Worm (Caenorhabditis elegans): ENCODE results near the gene ZC196.3.
"Not testable (repeated sequence)": the region's sequence is repeated elsewhere in the genome, so short reads cannot be mapped to it uniquely, and the experiment has no call there.

The ZC196.3 gene

DNA sequence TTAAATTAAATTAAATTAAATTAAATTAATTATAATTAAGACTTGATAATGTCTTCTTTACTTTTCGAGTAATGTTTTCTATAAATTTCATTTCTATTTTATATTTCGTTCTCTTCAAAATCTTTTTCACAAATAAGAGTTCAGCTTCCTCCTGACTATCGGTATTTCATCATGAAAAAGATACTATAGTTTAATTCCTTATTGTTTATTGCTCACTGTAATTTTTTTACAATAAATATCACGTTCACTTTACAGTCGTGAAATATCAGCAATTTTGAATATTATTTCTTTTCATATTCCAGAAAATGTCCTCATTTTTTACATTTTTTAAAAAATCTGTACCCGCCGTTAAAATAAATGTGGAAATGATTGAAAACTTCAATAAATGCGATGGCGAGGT, at the start of gene ZC196.3:
Gene ZC196.3, plus strand, starts transcription at position 301 of the 400 bp plus-strand sequence.
- TF ChIP-seq flt-1 (GFP tag; IDR thresholded peaks at IDR 0.05) (no peak), ref-1 (GFP tag; conservative IDR thresholded peaks at IDR 0.05) (no peak), med-1 (GFP tag; optimal IDR thresholded peaks at IDR 0.05; ENCODE audit: insufficient read depth) (no peak), cog-1 (tag; optimal IDR thresholded peaks at IDR 0.05) (no peak), T22C8.4 (GFP tag; IDR thresholded peaks at IDR 0.05) (no peak), ztf-29 (GFP tag; IDR thresholded peaks at IDR 0.05) (no peak), ztf-23 (GFP tag; IDR thresholded peaks at IDR 0.05) (no peak), klf-2 (GFP tag; conservative IDR thresholded peaks at IDR 0.05) (no peak), tab-1 (GFP tag; IDR thresholded peaks at IDR 0.05) (no peak)

DNA sequence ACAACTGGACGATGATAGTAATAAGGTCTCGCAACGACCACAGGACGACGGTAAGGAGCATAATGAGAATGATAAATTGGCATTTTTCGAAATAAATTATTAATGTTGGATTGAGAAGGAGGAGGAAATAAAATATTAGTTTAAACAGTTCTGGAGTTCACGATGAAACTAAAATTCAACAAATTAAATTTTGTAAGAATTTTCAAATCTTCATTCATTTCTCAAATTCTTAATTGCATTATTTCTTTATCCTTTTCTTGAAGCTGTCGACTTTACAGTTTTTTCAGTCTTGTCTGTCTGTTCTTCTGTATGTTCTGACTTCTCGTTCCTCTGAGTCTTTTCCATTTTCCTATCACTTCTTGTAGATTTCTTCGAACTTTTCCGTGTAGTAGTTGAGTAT, 49.7 kb upstream of the ZC196.3 start, which contains the start of gene ZC190.7:
Gene ZC190.7, minus strand, starts transcription at position 101 of the 400 bp plus-strand sequence.
- TF ChIP-seq cog-1 (tag; optimal IDR thresholded peaks at IDR 0.05), result no peak
- no peak for TF ChIP-seq tab-1 (GFP tag; IDR thresholded peaks at IDR 0.05)
- TF ChIP-seq ref-1 (GFP tag; conservative IDR thresholded peaks at IDR 0.05), result no peak
- no peak for TF ChIP-seq klf-2 (GFP tag; conservative IDR thresholded peaks at IDR 0.05)
- TF ChIP-seq ztf-23 (GFP tag; IDR thresholded peaks at IDR 0.05), result no peak
- no peak for TF ChIP-seq med-1 (GFP tag; optimal IDR thresholded peaks at IDR 0.05; ENCODE audit: insufficient read depth)
- TF ChIP-seq T22C8.4 (GFP tag; IDR thresholded peaks at IDR 0.05), result no peak
- TF ChIP-seq ztf-29 (GFP tag; IDR thresholded peaks at IDR 0.05), result no peak
- TF ChIP-seq flt-1 (GFP tag; IDR thresholded peaks at IDR 0.05), result no peak

DNA sequence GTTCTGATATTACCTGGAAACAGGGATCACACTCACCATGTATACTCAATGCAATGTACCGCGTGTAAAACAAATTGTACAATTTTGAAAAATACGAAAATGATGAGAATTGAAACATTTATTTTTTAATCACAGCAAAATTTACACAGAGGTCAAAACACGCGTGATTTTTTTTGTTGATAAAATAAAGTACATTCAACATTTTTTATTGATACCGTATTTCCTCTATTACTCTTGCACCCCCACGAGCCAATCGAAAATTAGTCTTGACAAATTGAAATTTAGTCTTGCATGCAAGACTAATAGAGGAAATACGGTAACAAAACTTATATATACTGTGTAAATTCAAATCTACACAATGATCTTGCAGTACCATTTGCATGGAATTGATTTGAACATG, 48.8 kb upstream of the ZC196.3 start, which contains the start of gene ZC190.8:
Gene ZC190.8, minus strand, starts transcription at position 101 of the 400 bp plus-strand sequence.
- TF ChIP-seq klf-2 (GFP tag; conservative IDR thresholded peaks at IDR 0.05) (no peak), ref-1 (GFP tag; conservative IDR thresholded peaks at IDR 0.05) (no peak), tab-1 (GFP tag; IDR thresholded peaks at IDR 0.05) (no peak), med-1 (GFP tag; optimal IDR thresholded peaks at IDR 0.05; ENCODE audit: insufficient read depth) (no peak), T22C8.4 (GFP tag; IDR thresholded peaks at IDR 0.05) (no peak), ztf-23 (GFP tag; IDR thresholded peaks at IDR 0.05) (no peak), cog-1 (tag; optimal IDR thresholded peaks at IDR 0.05) (no peak), ztf-29 (GFP tag; IDR thresholded peaks at IDR 0.05) (no peak), flt-1 (GFP tag; IDR thresholded peaks at IDR 0.05) (no peak)

- not testable (repeated sequence) for TF ChIP-seq flt-1, ztf-29, ztf-23 (GFP tag; IDR thresholded peaks at IDR 0.05)
Measured at ce11 chrV:8696218-8696617, 40.3 kb upstream of the ZC196.3 start, which contains the start of gene ZC190.10. Gene ZC190.10 (minus strand): TSS chrV:8696318.

- TF ChIP-seq klf-2 (GFP tag; conservative IDR thresholded peaks at IDR 0.05) (no peak), med-1 (GFP tag; optimal IDR thresholded peaks at IDR 0.05; ENCODE audit: insufficient read depth) (no peak), ztf-29 (GFP tag; IDR thresholded peaks at IDR 0.05) (no peak), cog-1 (tag; optimal IDR thresholded peaks at IDR 0.05) (no peak), ref-1 (GFP tag; conservative IDR thresholded peaks at IDR 0.05) (no peak), flt-1 (GFP tag; IDR thresholded peaks at IDR 0.05) (no peak), tab-1 (GFP tag; IDR thresholded peaks at IDR 0.05) (no peak), ztf-23 (GFP tag; IDR thresholded peaks at IDR 0.05) (no peak), T22C8.4 (GFP tag; IDR thresholded peaks at IDR 0.05) (no peak)
Measured at ce11 chrV:8711910-8712309, 24.6 kb upstream of the ZC196.3 start, which contains the start of gene ZC178.2. Gene ZC178.2 (minus strand): TSS chrV:8712010.

DNA sequence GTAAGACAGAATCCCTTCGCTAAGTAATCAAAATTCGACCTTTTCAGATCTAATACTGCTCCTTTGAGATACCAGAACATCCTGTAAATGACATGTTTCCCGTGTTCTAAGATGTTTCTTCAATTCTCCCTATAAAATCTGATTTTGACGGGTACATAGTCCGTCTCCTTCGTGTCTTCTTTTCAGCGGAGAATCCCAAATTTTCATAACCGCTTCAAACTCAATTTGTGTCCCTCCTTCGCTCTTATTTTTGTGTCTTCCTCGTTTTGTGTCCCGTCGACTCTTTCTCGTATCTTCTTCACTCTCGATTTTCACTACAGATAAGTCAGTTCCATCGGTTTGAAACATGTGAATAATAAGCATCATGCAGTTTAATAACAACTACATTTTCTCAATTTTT, 20.3 kb upstream of the ZC196.3 start, which contains the start of gene glr-5:
Gene glr-5, plus strand, starts transcription at position 321 of the 400 bp plus-strand sequence.
- no peak for TF ChIP-seq klf-2 (GFP tag; conservative IDR thresholded peaks at IDR 0.05)
- TF ChIP-seq T22C8.4 (GFP tag; IDR thresholded peaks at IDR 0.05), result no peak
- no peak for TF ChIP-seq ztf-23 (GFP tag; IDR thresholded peaks at IDR 0.05)
- no peak for TF ChIP-seq cog-1 (tag; optimal IDR thresholded peaks at IDR 0.05)
- TF ChIP-seq ztf-29 (GFP tag; IDR thresholded peaks at IDR 0.05), result no peak
- TF ChIP-seq flt-1 (GFP tag; IDR thresholded peaks at IDR 0.05), result no peak
- TF ChIP-seq med-1 (GFP tag; optimal IDR thresholded peaks at IDR 0.05; ENCODE audit: insufficient read depth), result no peak
- TF ChIP-seq ref-1 (GFP tag; conservative IDR thresholded peaks at IDR 0.05), result no peak
- no peak for TF ChIP-seq tab-1 (GFP tag; IDR thresholded peaks at IDR 0.05)

DNA sequence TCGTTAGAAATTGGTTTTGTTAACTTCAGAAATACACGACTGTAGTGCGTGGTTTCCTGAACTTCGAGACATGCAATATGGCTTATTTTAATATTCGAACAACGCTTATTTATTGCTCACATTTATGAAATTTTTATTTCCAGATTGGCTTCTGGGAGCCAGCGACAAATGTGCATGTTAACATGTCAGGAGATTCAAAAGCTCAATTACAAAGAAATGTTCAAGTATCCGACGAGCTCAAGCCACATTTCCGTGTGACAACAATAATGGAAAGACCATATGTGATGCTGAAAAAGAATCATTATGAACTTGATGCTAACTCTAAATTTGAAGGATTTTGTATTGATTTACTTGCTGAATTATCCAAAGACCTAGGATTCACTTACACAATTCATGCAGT, 18.1 kb upstream of the ZC196.3 start:
- TF ChIP-seq ztf-23 (GFP tag; IDR thresholded peaks at IDR 0.05) (no peak), flt-1 (GFP tag; IDR thresholded peaks at IDR 0.05) (no peak), med-1 (GFP tag; optimal IDR thresholded peaks at IDR 0.05; ENCODE audit: insufficient read depth) (no peak), T22C8.4 (GFP tag; IDR thresholded peaks at IDR 0.05) (no peak), tab-1 (GFP tag; IDR thresholded peaks at IDR 0.05) (no peak), ref-1 (GFP tag; conservative IDR thresholded peaks at IDR 0.05) (no peak), klf-2 (GFP tag; conservative IDR thresholded peaks at IDR 0.05) (no peak), ztf-29 (GFP tag; IDR thresholded peaks at IDR 0.05) (no peak), cog-1 (tag; optimal IDR thresholded peaks at IDR 0.05) (no peak)

DNA sequence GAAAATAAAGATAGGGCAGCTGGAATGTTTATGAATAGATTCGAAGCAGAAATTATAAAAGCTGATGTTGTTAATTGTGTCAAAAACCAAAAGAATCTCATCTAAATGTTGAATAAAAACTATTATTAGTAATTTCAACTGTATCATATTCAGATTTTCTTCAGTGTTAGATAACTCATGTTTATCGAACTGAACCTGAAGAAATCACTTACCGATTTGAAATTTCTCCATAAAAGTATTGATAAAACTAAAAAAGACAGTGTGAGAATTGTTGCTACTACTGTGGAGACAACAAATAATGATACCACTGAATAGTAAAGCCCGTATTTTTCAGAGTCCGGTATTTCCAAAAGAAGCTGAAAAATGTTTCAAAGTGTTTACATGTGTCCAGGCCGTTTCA, 14.3 kb upstream of the ZC196.3 start, which contains the start of gene ZC196.8:
Gene ZC196.8, minus strand, starts transcription at position 101 of the 400 bp plus-strand sequence.
- not testable (repeated sequence) for TF ChIP-seq tab-1, ztf-29, T22C8.4 (GFP tag; IDR thresholded peaks at IDR 0.05)

DNA sequence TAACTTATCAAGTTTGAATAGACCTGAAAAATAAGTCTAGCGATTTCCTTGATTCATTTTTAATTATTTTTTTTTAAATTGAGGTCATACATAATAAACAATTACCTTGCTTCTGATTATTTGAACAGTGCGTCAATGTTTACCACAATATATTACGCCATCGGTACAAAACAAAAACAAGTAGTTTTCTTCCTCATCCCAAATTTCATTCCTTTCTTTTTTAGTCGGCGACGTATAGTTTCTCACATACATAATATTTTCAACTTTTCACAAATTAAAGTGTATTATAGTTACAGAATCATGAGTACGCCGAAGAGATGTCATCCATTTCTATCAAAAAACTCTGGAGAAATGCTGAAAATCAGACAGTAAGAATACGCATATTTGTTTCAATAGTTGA, 10.2 kb upstream of the ZC196.3 start, which contains the start of gene droe-8:
Gene droe-8, plus strand, starts transcription at position 301 of the 400 bp plus-strand sequence.
- not testable (repeated sequence) for TF ChIP-seq ref-1 (GFP tag; conservative IDR thresholded peaks at IDR 0.05); ztf-29 (GFP tag; IDR thresholded peaks at IDR 0.05); T22C8.4 (GFP tag; IDR thresholded peaks at IDR 0.05)

DNA sequence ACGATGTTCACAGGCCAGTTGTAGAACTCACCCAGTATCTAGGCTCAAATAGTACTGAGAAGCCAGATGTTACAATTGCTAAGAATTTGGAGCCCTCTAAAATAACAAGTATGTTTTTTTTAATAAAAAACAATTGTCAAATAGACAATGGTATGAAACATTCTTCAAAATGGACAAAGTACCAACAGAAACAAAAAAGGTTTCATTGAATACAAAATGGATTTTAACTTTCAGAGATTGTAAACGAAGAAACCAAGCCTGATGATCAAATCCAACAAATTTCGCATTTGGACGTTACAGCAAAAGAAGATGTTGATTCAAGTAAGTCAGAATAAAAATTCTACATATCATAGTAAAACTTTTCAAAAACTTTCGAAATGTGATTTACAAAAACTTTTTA, 9.4 kb upstream of the ZC196.3 start, which contains the start of gene ZC196.9:
Gene ZC196.9, minus strand, starts transcription at position 101 of the 400 bp plus-strand sequence.
- TF ChIP-seq ztf-29 (GFP tag; IDR thresholded peaks at IDR 0.05), result no peak
- no peak for TF ChIP-seq med-1 (GFP tag; optimal IDR thresholded peaks at IDR 0.05; ENCODE audit: insufficient read depth)
- no peak for TF ChIP-seq ref-1 (GFP tag; conservative IDR thresholded peaks at IDR 0.05)
- no peak for TF ChIP-seq flt-1 (GFP tag; IDR thresholded peaks at IDR 0.05)
- no peak for TF ChIP-seq ztf-23 (GFP tag; IDR thresholded peaks at IDR 0.05)
- TF ChIP-seq klf-2 (GFP tag; conservative IDR thresholded peaks at IDR 0.05), result no peak
- TF ChIP-seq cog-1 (tag; optimal IDR thresholded peaks at IDR 0.05), result no peak

Data from whole organism, midembryonic.